Worm (Caenorhabditis elegans) whole organism, L4 larva: ENCODE data around the gene col-68.

Source experiments
- D1046.2 ChIP-seq: fragments of 200-800 bp; sonication (Bioruptor generic); IDR thresholded peaks from 2 replicates; pipeline ENCODE4 v1.3.6; 2022; ENCODE audit warnings: missing genetic modification characterization, missing compliant biosample characterization
- F10B5.3 ChIP-seq: sonication (generic microtip); optimal IDR thresholded peaks from 2 replicates; lab custom pipeline; 2016; ENCODE audit warnings: mild to moderate bottlenecking, missing genetic modification characterization, missing compliant biosample characterization
- R02D3.7 ChIP-seq: fragments of 150-350 bp; sonication (generic microtip); optimal IDR thresholded peaks from 3 replicates; lab custom pipeline; 2014; ENCODE audit warnings: missing biosample characterization, missing genetic modification characterization
- T26A8.4 ChIP-seq: fragments of 200-800 bp; sonication (Bioruptor generic); IDR thresholded peaks from 2 replicates; pipeline ENCODE4 v1.3.6; 2022; ENCODE audit warnings: missing genetic modification characterization, missing compliant biosample characterization
- Y105C5A.15 ChIP-seq: fragments of 200-800 bp; sonication (Bioruptor generic); IDR thresholded peaks from 2 replicates; pipeline ENCODE4 v1.3.6; 2022; ENCODE audit warnings: missing genetic modification characterization, missing compliant biosample characterization
- Y75B8A.6 ChIP-seq: fragments of 200-800 bp; sonication (Bioruptor generic); IDR thresholded peaks from 2 replicates; pipeline ENCODE4 v1.3.6; 2022; ENCODE audit warnings: missing genetic modification reagents, missing genetic modification characterization, missing compliant biosample characterization
- ZK337.2 ChIP-seq: fragments of 200-800 bp; sonication (Bioruptor generic); IDR thresholded peaks from 2 replicates; pipeline ENCODE4 v1.3.6; 2022; ENCODE audit warnings: missing genetic modification reagents, missing genetic modification characterization, missing compliant biosample characterization
- ZK546.5 ChIP-seq, 2 experiments: sonication (generic microtip); optimal IDR thresholded peaks; 2 replicates each; lab custom pipeline; 2017; ENCODE audit warnings: missing biosample characterization in 2 of 2, missing genetic modification characterization in 2 of 2
- ceh-62 ChIP-seq: sonication (generic microtip); optimal IDR thresholded peaks from 2 replicates; lab custom pipeline; 2017; ENCODE audit warnings: missing biosample characterization, missing genetic modification characterization
- ctbp-1 ChIP-seq: fragments of 200-800 bp; sonication (Bioruptor generic); IDR thresholded peaks from 2 replicates; pipeline ENCODE4 v1.3.6; 2022; ENCODE audit warnings: missing genetic modification reagents, missing genetic modification characterization, missing compliant biosample characterization
- daf-12 ChIP-seq: fragments of 150-350 bp; optimal IDR thresholded peaks from 2 replicates; lab custom pipeline; 2014; ENCODE audit warnings: missing biosample characterization, missing genetic modification reagents, missing genetic modification characterization
- dmd-6 ChIP-seq: fragments of 200-800 bp; sonication (Bioruptor generic); IDR thresholded peaks from 2 replicates; pipeline ENCODE4 v1.3.6; 2022; ENCODE audit warnings: missing genetic modification reagents, missing genetic modification characterization, missing compliant biosample characterization
- dpl-1 ChIP-seq: fragments of 150-350 bp; optimal IDR thresholded peaks from 2 replicates; lab custom pipeline; 2014; ENCODE audit warnings: missing biosample characterization, missing genetic modification reagents, missing genetic modification characterization
- dve-1 ChIP-seq: sonication (generic microtip); optimal IDR thresholded peaks from 2 replicates; lab custom pipeline; 2017; ENCODE audit warnings: antibody characterized with exemption, mild to moderate bottlenecking, missing genetic modification characterization, missing compliant biosample characterization; ENCODE audit not compliant: insufficient read depth
- egl-27 ChIP-seq: sonication (generic microtip); optimal IDR thresholded peaks from 3 replicates; lab custom pipeline; 2017; ENCODE audit warnings: missing biosample characterization, missing genetic modification reagents, missing genetic modification characterization
- egl-43 ChIP-seq: fragments of 200-800 bp; sonication (Bioruptor generic); IDR thresholded peaks from 2 replicates; pipeline ENCODE4 v1.3.6; 2022; ENCODE audit warnings: missing genetic modification reagents, missing genetic modification characterization, missing compliant biosample characterization
- hlh-11 ChIP-seq: fragments of 200-800 bp; sonication (Bioruptor generic); optimal IDR thresholded peaks from 2 replicates; lab custom pipeline; 2018; ENCODE audit warnings: mild to moderate bottlenecking, missing genetic modification characterization, missing compliant biosample characterization
- jun-1 ChIP-seq: fragments of 150-350 bp; optimal IDR thresholded peaks from 2 replicates; lab custom pipeline; 2014; ENCODE audit warnings: missing biosample characterization, missing genetic modification reagents, missing genetic modification characterization
- lin-13 ChIP-seq: fragments of 150-350 bp; optimal IDR thresholded peaks from 2 replicates; lab custom pipeline; 2014; ENCODE audit warnings: missing biosample characterization, missing genetic modification reagents, missing genetic modification characterization
- lin-15B ChIP-seq: fragments of 150-350 bp; sonication (generic microtip); optimal IDR thresholded peaks from 3 replicates; lab custom pipeline; 2014; ENCODE audit warnings: missing biosample characterization, missing genetic modification characterization
- lsy-2 ChIP-seq, 2 experiments: fragments of 150-350 bp in 1 of 2; sonication (generic microtip) in 1 of 2; optimal IDR thresholded peaks; 2 replicates each; lab custom pipeline; 2014 to 2017; ENCODE audit warnings: missing biosample characterization in 2 of 2, missing genetic modification characterization in 2 of 2
- madf-5 ChIP-seq, 2 experiments: fragments of 200-800 bp; sonication (Bioruptor generic); IDR thresholded peaks; 2 replicates each; pipeline ENCODE4 v1.3.6; 2022; ENCODE audit warnings: missing compliant biosample characterization in 2 of 2, missing genetic modification characterization in 2 of 2
- madf-9 ChIP-seq: fragments of 200-800 bp; sonication (Bioruptor generic); conservative IDR thresholded peaks from 2 replicates; pipeline ENCODE4 v1.3.6; 2022; ENCODE audit warnings: missing genetic modification reagents, missing genetic modification characterization, missing compliant biosample characterization
- mep-1 ChIP-seq: fragments of 150-350 bp; sonication (generic microtip); optimal IDR thresholded peaks from 3 replicates; lab custom pipeline; 2014; ENCODE audit warnings: missing biosample characterization, missing genetic modification characterization
- mxl-3 ChIP-seq: fragments of 200-800 bp; sonication (Bioruptor generic); optimal IDR thresholded peaks from 2 replicates; lab custom pipeline; 2018; ENCODE audit warnings: mild to moderate bottlenecking, missing genetic modification characterization, missing compliant biosample characterization
- nhr-237 ChIP-seq: sonication (generic microtip); optimal IDR thresholded peaks from 2 replicates; lab custom pipeline; 2017; ENCODE audit warnings: missing biosample characterization, missing genetic modification characterization
- nhr-76 ChIP-seq: fragments of 150-350 bp; optimal IDR thresholded peaks from 2 replicates; lab custom pipeline; 2014; ENCODE audit warnings: missing biosample characterization, missing genetic modification characterization
- nhr-77 ChIP-seq: fragments of 150-350 bp; optimal IDR thresholded peaks from 2 replicates; lab custom pipeline; 2014; ENCODE audit warnings: missing biosample characterization, missing genetic modification characterization
- pqm-1 ChIP-seq: sonication (generic microtip); optimal IDR thresholded peaks from 2 replicates; lab custom pipeline; 2017; ENCODE audit warnings: missing biosample characterization, missing genetic modification characterization
- rbr-2 ChIP-seq: sonication (generic microtip); optimal IDR thresholded peaks from 2 replicates; lab custom pipeline; 2016; ENCODE audit warnings: missing genotype, missing genetic modification characterization, missing compliant biosample characterization
- saeg-2 ChIP-seq: fragments of 200-800 bp; sonication (Bioruptor generic); IDR thresholded peaks from 2 replicates; pipeline ENCODE4 v1.3.6; 2022; ENCODE audit warnings: missing genetic modification reagents, missing genetic modification characterization, missing compliant biosample characterization
- sdz-12 ChIP-seq: fragments of 200-800 bp; sonication (Bioruptor generic); optimal IDR thresholded peaks from 2 replicates; lab custom pipeline; 2018; ENCODE audit warnings: mild to moderate bottlenecking, missing genetic modification characterization, missing compliant biosample characterization
- skn-1 ChIP-seq: fragments of 150-350 bp; optimal IDR thresholded peaks from 2 replicates; lab custom pipeline; 2014; ENCODE audit warnings: missing biosample characterization, missing genetic modification characterization
- tag-97 ChIP-seq: fragments of 200-800 bp; sonication (Bioruptor generic); IDR thresholded peaks from 2 replicates; pipeline ENCODE4 v1.3.6; 2022; ENCODE audit warnings: missing genetic modification characterization, missing compliant biosample characterization
- tra-1 ChIP-seq: fragments of 200-800 bp; sonication (Bioruptor generic); IDR thresholded peaks from 2 replicates; pipeline ENCODE4 v1.3.6; 2022; ENCODE audit warnings: missing genetic modification reagents, missing genetic modification characterization, missing compliant biosample characterization
- unc-39 ChIP-seq: sonication (generic microtip); optimal IDR thresholded peaks from 2 replicates; lab custom pipeline; 2017; ENCODE audit warnings: missing biosample characterization, missing genetic modification characterization
- zag-1 ChIP-seq: fragments of 150-350 bp; optimal IDR thresholded peaks from 2 replicates; lab custom pipeline; 2014; ENCODE audit warnings: missing biosample characterization, missing genetic modification characterization
- zfp-2 ChIP-seq: sonication (generic microtip); optimal IDR thresholded peaks from 2 replicates; lab custom pipeline; 2016; ENCODE audit warnings: mild to moderate bottlenecking, missing genetic modification characterization, missing compliant biosample characterization
- zfp-3 ChIP-seq: fragments of 200-800 bp; sonication (Bioruptor generic); conservative IDR thresholded peaks from 2 replicates; pipeline ENCODE4 v1.3.6; 2022; ENCODE audit warnings: missing genetic modification reagents, missing genetic modification characterization, missing compliant biosample characterization
- ztf-11 ChIP-seq: fragments of 150-350 bp; optimal IDR thresholded peaks from 2 replicates; lab custom pipeline; 2014; ENCODE audit warnings: missing biosample characterization, missing genetic modification characterization

Gene col-68

ce11 chrII:124904-125303 lies 20.6 kb downstream of the col-68 start, which contains the start of gene nmur-2 (continued):
- no peak for TF ChIP-seq Y75B8A.6 (GFP tag; lab: Robert Waterston, UW)

ce11 chrII:128929-129328 lies 24.6 kb downstream of the col-68 start, which contains the start of gene srd-3:
TSS of gene srd-3 (minus strand) at chrII:129029.
- TF ChIP-seq unc-39 (tag; lab: Kevin White, UChicago) (no peak), ztf-11 (tag; lab: Kevin White, UChicago) (no peak), nhr-237 (tag; lab: Kevin White, UChicago) (no peak), hlh-11 (tag; lab: Kevin White, UChicago) (no peak), pqm-1 (no peak), tra-1 (no peak), lsy-2 (tag; optimal IDR thresholded peaks at IDR 0.05; lab: Kevin White, UChicago) (no peak), madf-5 (GFP tag; IDR thresholded peaks at IDR 0.05; lab: Robert Waterston, UW) (no peak), nhr-77 (no peak), sdz-12 (GFP tag; lab: Kevin White, UChicago) (no peak), D1046.2 (GFP tag; lab: Robert Waterston, UW) (no peak), dve-1 (no peak), zfp-3 (no peak), zfp-2 (no peak), lin-13 (GFP tag; lab: Kevin White, UChicago) (no peak), skn-1 (tag; lab: Kevin White, UChicago) (no peak), R02D3.7 (no peak), mep-1 (no peak), ctbp-1 (GFP tag; lab: Robert Waterston, UW) (no peak), Y105C5A.15 (GFP tag; lab: Robert Waterston, UW) (no peak)

ce11 chrII:129770-130169 lies 25.4 kb downstream of the col-68 start:
- TF ChIP-seq mxl-3 (GFP tag; lab: Kevin White, UChicago) (no peak), T26A8.4 (GFP tag; lab: Robert Waterston, UW) (no peak), saeg-2 (GFP tag; lab: Robert Waterston, UW) (no peak), ZK337.2 (no peak), egl-43 (GFP tag; lab: Robert Waterston, UW) (no peak), egl-27 (no peak), madf-9 (GFP tag; lab: Robert Waterston, UW) (no peak), zag-1 (tag; lab: Kevin White, UChicago) (no peak), nhr-76 (tag; lab: Kevin White, UChicago) (no peak), F10B5.3 (tag; lab: Kevin White, UChicago) (no peak), rbr-2 (tag; lab: Kevin White, UChicago) (no peak), lsy-2 (tag; optimal IDR thresholded peaks at IDR 0.05; lab: Kevin White, UChicago) (no peak), dpl-1 (GFP tag; lab: Kevin White, UChicago) (no peak), ZK546.5 (tag; optimal IDR thresholded peaks at IDR 0.05; lab: Kevin White, UChicago) (no peak), lin-15B (tag; lab: Kevin White, UChicago) (no peak)

- TF ChIP-seq tag-97 (GFP tag; lab: Robert Waterston, UW) (no peak), madf-9 (GFP tag; lab: Robert Waterston, UW) (no peak), dve-1 (no peak), daf-12 (tag; lab: Kevin White, UChicago) (no peak), nhr-237 (tag; lab: Kevin White, UChicago) (no peak), jun-1 (no peak), zag-1 (tag; lab: Kevin White, UChicago) (no peak), ceh-62 (tag; lab: Kevin White, UChicago) (no peak), dmd-6 (GFP tag; lab: Robert Waterston, UW) (no peak), nhr-76 (tag; lab: Kevin White, UChicago) (no peak)
Observed at ce11 chrII:133548-134275, 29.4 kb downstream of the col-68 start, which contains the start of gene cwn-1. TSS of gene cwn-1 (minus strand) at chrII:133598.
